Worm (Caenorhabditis elegans) whole organism, young adult: ENCODE results near the gene W02H5.2.

Experiments used
- C17E4.6 ChIP-seq: fragments of 200-800 bp; sonication (Bioruptor generic); IDR thresholded peaks from 2 replicates; pipeline ENCODE4 v1.3.6; 2022; ENCODE audit warnings: missing genetic modification reagents, missing genetic modification characterization, missing compliant biosample characterization
- D2030.7 ChIP-seq: fragments of 200-800 bp; sonication (Bioruptor generic); IDR thresholded peaks from 2 replicates; pipeline ENCODE4 v1.3.6; 2022; ENCODE audit warnings: missing genetic modification reagents, missing genetic modification characterization, missing compliant biosample characterization
- F22D6.2 ChIP-seq: sonication (generic microtip); optimal IDR thresholded peaks from 2 replicates; lab custom pipeline; 2016; ENCODE audit warnings: mild to moderate bottlenecking, missing genetic modification characterization, missing compliant biosample characterization
- F23B12.7 ChIP-seq: sonication (generic microtip); optimal IDR thresholded peaks from 2 replicates; lab custom pipeline; 2017; ENCODE audit warnings: missing genetic modification characterization, mild to moderate bottlenecking, missing compliant biosample characterization, antibody characterized with exemption, moderate library complexity; ENCODE audit not compliant: insufficient read depth
- F33H1.4 ChIP-seq: fragments of 200-800 bp; sonication (Bioruptor generic); IDR thresholded peaks from 2 replicates; pipeline ENCODE4 v1.3.6; 2022; ENCODE audit warnings: missing genetic modification reagents, missing genetic modification characterization, missing compliant biosample characterization
- F39B2.1 ChIP-seq: fragments of 200-800 bp; sonication (Bioruptor generic); IDR thresholded peaks from 2 replicates; pipeline ENCODE4 v1.3.6; 2022; ENCODE audit warnings: missing genetic modification reagents, missing genetic modification characterization, missing compliant biosample characterization
- F52B5.7 ChIP-seq: sonication (generic microtip); optimal IDR thresholded peaks from 2 replicates; lab custom pipeline; 2016; ENCODE audit warnings: mild to moderate bottlenecking, missing genetic modification characterization, missing compliant biosample characterization
- F57C9.4 ChIP-seq: sonication (generic microtip); optimal IDR thresholded peaks from 2 replicates; lab custom pipeline; 2017; ENCODE audit warnings: mild to moderate bottlenecking, missing genetic modification characterization, missing compliant biosample characterization
- T07F8.4 ChIP-seq: sonication (generic microtip); optimal IDR thresholded peaks from 2 replicates; lab custom pipeline; 2016; ENCODE audit warnings: mild to moderate bottlenecking, missing genetic modification characterization, moderate library complexity, missing compliant biosample characterization
- Y56A3A.18 ChIP-seq: fragments of 200-800 bp; sonication (Bioruptor generic); IDR thresholded peaks from 2 replicates; pipeline ENCODE4 v1.3.6; 2022; ENCODE audit warnings: missing genetic modification reagents, missing genetic modification characterization, missing compliant biosample characterization
- Y95B8A.8 ChIP-seq: fragments of 200-800 bp; sonication (Bioruptor generic); IDR thresholded peaks from 2 replicates; pipeline ENCODE4 v1.3.6; 2022; ENCODE audit warnings: missing genetic modification reagents, missing genetic modification characterization, missing compliant biosample characterization
- athp-1 ChIP-seq: sonication (generic microtip); optimal IDR thresholded peaks from 2 replicates; lab custom pipeline; 2017; ENCODE audit warnings: mild to moderate bottlenecking, missing genetic modification characterization, missing compliant biosample characterization
- attf-5 ChIP-seq: fragments of 200-800 bp; sonication (Bioruptor generic); optimal IDR thresholded peaks from 2 replicates; lab custom pipeline; 2018; ENCODE audit warnings: mild to moderate bottlenecking, missing genetic modification characterization, missing compliant biosample characterization
- cebp-1 ChIP-seq, 2 experiments: fragments of 200-800 bp in 1 of 2; sonication (Bioruptor generic) in 1 of 2; sonication (generic microtip) in 1 of 2; IDR thresholded peaks in 1 of 2; optimal IDR thresholded peaks in 1 of 2; 2 replicates each; pipeline versions ENCODE4 v1.3.6 to Lab custom; 2017 to 2022; ENCODE audit warnings: missing compliant biosample characterization in 2 of 2, missing genetic modification characterization in 2 of 2, mild to moderate bottlenecking in 1 of 2, missing genetic modification reagents in 1 of 2, moderate library complexity in 1 of 2
- ceh-100 ChIP-seq: fragments of 200-800 bp; sonication (Bioruptor generic); IDR thresholded peaks from 2 replicates; pipeline ENCODE4 v1.3.6; 2022; ENCODE audit warnings: missing genetic modification reagents, missing genetic modification characterization, missing compliant biosample characterization
- ceh-27 ChIP-seq: fragments of 200-800 bp; sonication (Bioruptor generic); optimal IDR thresholded peaks from 2 replicates; lab custom pipeline; 2018; ENCODE audit warnings: mild to moderate bottlenecking, missing genetic modification characterization, moderate library complexity, missing compliant biosample characterization
- dpl-1 ChIP-seq: fragments of 150-350 bp; optimal IDR thresholded peaks from 2 replicates; lab custom pipeline; 2014; ENCODE audit warnings: missing biosample characterization, missing genetic modification reagents, missing genetic modification characterization
- efl-1 ChIP-seq: fragments of 150-350 bp; optimal IDR thresholded peaks from 2 replicates; lab custom pipeline; 2014; ENCODE audit warnings: missing biosample characterization, missing genetic modification reagents, missing genetic modification characterization
- fkh-3 ChIP-seq: sonication (generic microtip); optimal IDR thresholded peaks from 2 replicates; lab custom pipeline; 2016; ENCODE audit warnings: mild to moderate bottlenecking, missing genetic modification characterization, missing compliant biosample characterization
- gei-17 ChIP-seq: fragments of 200-800 bp; sonication (Bioruptor generic); optimal IDR thresholded peaks from 2 replicates; lab custom pipeline; 2018; ENCODE audit warnings: mild to moderate bottlenecking, missing genetic modification characterization, missing compliant biosample characterization
- hlh-12 ChIP-seq: sonication (generic microtip); optimal IDR thresholded peaks from 2 replicates; lab custom pipeline; 2016; ENCODE audit warnings: missing genetic modification characterization, missing compliant biosample characterization
- hlh-26 ChIP-seq: fragments of 200-800 bp; sonication (Bioruptor generic); conservative IDR thresholded peaks from 2 replicates; pipeline ENCODE4 v1.3.6; 2022; ENCODE audit warnings: missing genetic modification reagents, missing genetic modification characterization, missing compliant biosample characterization
- hmg-1.2 ChIP-seq: fragments of 200-800 bp; sonication (Bioruptor generic); IDR thresholded peaks from 2 replicates; pipeline ENCODE4 v1.3.6; 2022; ENCODE audit warnings: missing genetic modification reagents, missing genetic modification characterization, missing compliant biosample characterization
- hmg-20 ChIP-seq: fragments of 200-800 bp; sonication (Bioruptor generic); IDR thresholded peaks from 2 replicates; pipeline ENCODE4 v1.3.6; 2022; ENCODE audit warnings: missing genetic modification reagents, missing genetic modification characterization, missing compliant biosample characterization
- hrde-1 ChIP-seq: sonication (generic microtip); optimal IDR thresholded peaks from 2 replicates; lab custom pipeline; 2016; ENCODE audit warnings: missing genetic modification characterization, mild to moderate bottlenecking, missing compliant biosample characterization, moderate library complexity, missing genotype, missing genetic modification reagents, borderline replicate concordance
- lag-1 ChIP-seq: fragments of 200-800 bp; sonication (Bioruptor generic); IDR thresholded peaks from 2 replicates; pipeline ENCODE4 v1.3.6; 2022; ENCODE audit warnings: missing genetic modification reagents, missing genetic modification characterization, missing compliant biosample characterization
- lin-35 ChIP-seq, 3 experiments: fragments of 150-350 bp in 2 of 3; sonication (generic microtip) in 1 of 3; optimal IDR thresholded peaks; 2 replicates each; lab custom pipeline; 2014 to 2018; ENCODE audit warnings: missing biosample characterization in 3 of 3, missing genetic modification characterization in 3 of 3, missing genetic modification reagents in 3 of 3
- lin-40 ChIP-seq: sonication (generic microtip); optimal IDR thresholded peaks from 2 replicates; lab custom pipeline; 2016; ENCODE audit warnings: missing genetic modification characterization, mild to moderate bottlenecking, missing compliant biosample characterization, missing genotype, missing genetic modification reagents
- lin-54 ChIP-seq: fragments of 200-800 bp; sonication (Bioruptor generic); optimal IDR thresholded peaks from 2 replicates; lab custom pipeline; 2018; ENCODE audit warnings: mild to moderate bottlenecking, missing genetic modification characterization, missing compliant biosample characterization
- lsl-1 ChIP-seq: fragments of 200-800 bp; sonication (Bioruptor generic); optimal IDR thresholded peaks from 2 replicates; lab custom pipeline; 2018; ENCODE audit warnings: mild to moderate bottlenecking, missing genetic modification characterization, moderate library complexity, missing compliant biosample characterization
- madf-3 ChIP-seq: fragments of 200-800 bp; sonication (Bioruptor generic); IDR thresholded peaks from 2 replicates; pipeline ENCODE4 v1.3.6; 2022; ENCODE audit warnings: missing genetic modification reagents, missing genetic modification characterization, missing compliant biosample characterization
- madf-6 ChIP-seq: fragments of 200-800 bp; sonication (Bioruptor generic); IDR thresholded peaks from 2 replicates; pipeline ENCODE4 v1.3.6; 2022; ENCODE audit warnings: missing genetic modification reagents, missing genetic modification characterization, missing compliant biosample characterization
- madf-8 ChIP-seq: fragments of 200-800 bp; sonication (Bioruptor generic); conservative IDR thresholded peaks from 2 replicates; pipeline ENCODE4 v1.3.6; 2022; ENCODE audit warnings: missing genetic modification reagents, missing genetic modification characterization, missing compliant biosample characterization
- mcd-1 ChIP-seq: fragments of 200-800 bp; sonication (Bioruptor generic); IDR thresholded peaks from 2 replicates; pipeline ENCODE4 v1.3.6; 2022; ENCODE audit warnings: missing genetic modification reagents, missing genetic modification characterization, missing compliant biosample characterization
- mes-4 ChIP-seq: sonication (generic microtip); optimal IDR thresholded peaks from 2 replicates; lab custom pipeline; 2016; ENCODE audit warnings: missing genotype, missing genetic modification characterization, missing compliant biosample characterization
- nhr-80 ChIP-seq: sonication (generic microtip); optimal IDR thresholded peaks from 2 replicates; lab custom pipeline; 2016; ENCODE audit warnings: missing genetic modification characterization, missing compliant biosample characterization
- pbrm-1 ChIP-seq: fragments of 200-800 bp; sonication (Bioruptor generic); IDR thresholded peaks from 2 replicates; pipeline ENCODE4 v1.3.6; 2022; ENCODE audit warnings: missing genetic modification reagents, missing genetic modification characterization, missing compliant biosample characterization
- rec-8 ChIP-seq, 2 experiments: sonication (generic microtip); optimal IDR thresholded peaks; 2 replicates each; lab custom pipeline; 2016; ENCODE audit warnings: mild to moderate bottlenecking in 2 of 2, missing genetic modification characterization in 2 of 2, missing genetic modification reagents in 2 of 2, missing genotype in 2 of 2, missing biosample characterization in 1 of 2, missing compliant biosample characterization in 1 of 2, moderate library complexity in 1 of 2
- rpc-1 ChIP-seq, 2 experiments: fragments of 150-350 bp in 1 of 2; sonication (generic microtip) in 1 of 2; optimal IDR thresholded peaks; 2 replicates each; lab custom pipeline; 2014 to 2018; ENCODE audit warnings: missing biosample characterization in 1 of 2, missing genetic modification characterization in 1 of 2, missing genetic modification reagents in 1 of 2, missing genotype in 1 of 2
- sea-2 ChIP-seq: fragments of 200-800 bp; sonication (Bioruptor generic); IDR thresholded peaks from 2 replicates; pipeline ENCODE4 v1.3.6; 2022; ENCODE audit warnings: missing genetic modification characterization, missing compliant biosample characterization
- snpc-1.3 ChIP-seq: sonication (generic microtip); optimal IDR thresholded peaks from 2 replicates; lab custom pipeline; 2017; ENCODE audit warnings: missing genetic modification characterization, mild to moderate bottlenecking, missing compliant biosample characterization, antibody characterized with exemption, moderate library complexity, missing genotype, missing genetic modification reagents; ENCODE audit not compliant: insufficient read depth
- xnd-1 ChIP-seq: sonication (generic microtip); optimal IDR thresholded peaks from 2 replicates; lab custom pipeline; 2016; ENCODE audit warnings: missing genotype, missing genetic modification reagents, missing genetic modification characterization, missing compliant biosample characterization
- ztf-6 ChIP-seq: fragments of 200-800 bp; sonication (Bioruptor generic); IDR thresholded peaks from 2 replicates; pipeline ENCODE4 v1.3.6; 2022; ENCODE audit warnings: missing genetic modification reagents, missing genetic modification characterization, missing compliant biosample characterization

Gene W02H5.2

ce11 chrV:2690948-2691347 is 51.8 kb downstream of the W02H5.2 start:
- no peak for TF ChIP-seq hmg-1.2 (GFP tag; lab: Robert Waterston, UW)
- TF ChIP-seq lin-54 (GFP tag; lab: Kevin White, UChicago), result no peak
- no peak for TF ChIP-seq gei-17 (GFP tag; lab: Kevin White, UChicago)
- peak; percentile 67 for TF ChIP-seq madf-6 (GFP tag; lab: Robert Waterston, UW)
- no peak for TF ChIP-seq sea-2 (GFP tag; lab: Robert Waterston, UW)
- TF ChIP-seq xnd-1, result peak; percentile 42
- no peak for TF ChIP-seq T07F8.4
- no peak for TF ChIP-seq cebp-1 (GFP tag; IDR thresholded peaks at IDR 0.05; lab: Robert Waterston, UW)
- TF ChIP-seq cebp-1 (tag; optimal IDR thresholded peaks at IDR 0.05; lab: Kevin White, UChicago), result no peak
- no peak for TF ChIP-seq hlh-12
- TF ChIP-seq hrde-1 (tag; lab: Kevin White, UChicago), result no peak
- no peak for TF ChIP-seq madf-3 (GFP tag; lab: Robert Waterston, UW)
- no peak for TF ChIP-seq snpc-1.3 (tag; lab: Kevin White, UChicago)
- 0 out of 2 replicates have a peak, but pooled peaks have one; percentile 26 for TF ChIP-seq F33H1.4 (GFP tag; lab: Robert Waterston, UW)
- no peak for TF ChIP-seq fkh-3 (tag; lab: Kevin White, UChicago)
- no peak for TF ChIP-seq rpc-1 (optimal IDR thresholded peaks at IDR 0.05; lab: Kevin White, UChicago)
- TF ChIP-seq rpc-1 (tag; optimal IDR thresholded peaks at IDR 0.05; lab: Kevin White, UChicago), result no peak
- TF ChIP-seq F22D6.2, result no peak
- TF ChIP-seq mes-4 (tag; lab: Kevin White, UChicago), result no peak
- no peak for TF ChIP-seq F23B12.7 (tag; lab: Kevin White, UChicago)
- peak; percentile 58 for TF ChIP-seq efl-1 (GFP tag; lab: Kevin White, UChicago)
- TF ChIP-seq ztf-6 (GFP tag; lab: Robert Waterston, UW), result no peak
- no peak for TF ChIP-seq hmg-20
- peak; percentile 45 for TF ChIP-seq madf-8 (GFP tag; lab: Robert Waterston, UW)
- TF ChIP-seq rec-8 (tag; optimal IDR thresholded peaks at IDR 0.05; lab: Kevin White, UChicago), result no peak
- TF ChIP-seq F39B2.1 (GFP tag; lab: Robert Waterston, UW), result no peak
- TF ChIP-seq F52B5.7, result no peak
- TF ChIP-seq ceh-100 (GFP tag; lab: Robert Waterston, UW), result no peak
- TF ChIP-seq, all 124 proteins: peak for 5

- peak; percentile 55; the same call in 1 of the 2 replicates for TF ChIP-seq mcd-1
These were observed 52.6 kb downstream of the W02H5.2 start for ce11 chrV:2691703-2692102.

ce11 chrV:2694389-2694788 is 55.3 kb downstream of the W02H5.2 start, which contains the start of gene Y45G12B.2:
Gene Y45G12B.2, plus strand, starts transcription at chrV:2694771.
- peak; percentile 30 for TF ChIP-seq attf-5 (GFP tag; lab: Kevin White, UChicago)
- TF ChIP-seq lag-1 (GFP tag; lab: Robert Waterston, UW), result no peak
- TF ChIP-seq dpl-1, result peak; percentile 50
- peak; percentile 59; the same call in 1 of the 2 replicates for TF ChIP-seq C17E4.6 (GFP tag; lab: Robert Waterston, UW)
- TF ChIP-seq lin-54 (GFP tag; lab: Kevin White, UChicago), result peak; percentile 73
- TF ChIP-seq athp-1 (tag; lab: Kevin White, UChicago), result peak; percentile 6
- TF ChIP-seq ceh-27 (GFP tag; lab: Kevin White, UChicago), result peak; percentile 3
- TF ChIP-seq hlh-26 (GFP tag; lab: Robert Waterston, UW), result no peak
- peak; percentile 62; the same call in 1 of the 2 replicates for TF ChIP-seq pbrm-1 (GFP tag; lab: Robert Waterston, UW)
- TF ChIP-seq madf-6 (GFP tag; lab: Robert Waterston, UW), result peak; percentile 63; the same call in 1 of the 2 replicates
- no peak for TF ChIP-seq F57C9.4 (tag; lab: Kevin White, UChicago)
- peak; percentile 41; the same call in 1 of the 2 replicates for TF ChIP-seq Y95B8A.8 (GFP tag; lab: Robert Waterston, UW)
- TF ChIP-seq lsl-1 (GFP tag; lab: Kevin White, UChicago), result peak; percentile 93
- TF ChIP-seq Y56A3A.18 (GFP tag; lab: Robert Waterston, UW), result no peak
- no peak for TF ChIP-seq cebp-1 (GFP tag; IDR thresholded peaks at IDR 0.05; lab: Robert Waterston, UW)
- peak; percentile 56 for TF ChIP-seq cebp-1 (tag; optimal IDR thresholded peaks at IDR 0.05; lab: Kevin White, UChicago)
- TF ChIP-seq efl-1 (GFP tag; lab: Kevin White, UChicago), result peak; percentile 53
- peak; percentile 56; the same call in 1 of the 2 replicates for TF ChIP-seq D2030.7 (GFP tag; lab: Robert Waterston, UW)
- TF ChIP-seq nhr-80, result peak; percentile 36
- peak in 1 of 3 experiments; percentile 57 for TF ChIP-seq lin-35 (GFP tag; optimal IDR thresholded peaks at IDR 0.05; lab: Kevin White, UChicago)
- TF ChIP-seq snpc-1.3 (tag; lab: Kevin White, UChicago), result no peak
- TF ChIP-seq lin-40 (tag; lab: Kevin White, UChicago), result peak; percentile 37
- TF ChIP-seq mcd-1, result peak; percentile 75
